Fruit fly (Drosophila melanogaster) whole organism, embryonic: Measurements from ENCODE around the gene Sirup.
A peak's percentile ranks its signal among the peaks of the same experiment; 100 is the strongest.

Experiments
- ATbp ChIP-seq: fragments of 200-800 bp; sonication (Bioruptor generic); optimal IDR thresholded peaks from 2 replicates; lab custom pipeline; 2017; ENCODE audit warnings: missing biosample characterization, mild to moderate bottlenecking, missing genetic modification characterization, missing genetic modification reagents
- Abd-B ChIP-seq: fragments of 200-800 bp; sonication (Bioruptor generic); optimal IDR thresholded peaks from 2 replicates; lab custom pipeline; 2018; ENCODE audit warnings: missing biosample characterization, mild to moderate bottlenecking, missing genetic modification characterization, moderate library complexity
- B-H2 ChIP-seq: fragments of 200-800 bp; sonication (Bioruptor generic); optimal IDR thresholded peaks from 2 replicates; lab custom pipeline; 2018; ENCODE audit warnings: missing biosample characterization, mild to moderate bottlenecking, missing genetic modification characterization
- BtbVII ChIP-seq: fragments of 200-800 bp; sonication (Bioruptor generic); optimal IDR thresholded peaks from 3 replicates; lab custom pipeline; 2017; ENCODE audit warnings: missing biosample characterization, mild to moderate bottlenecking, missing genetic modification characterization
- CG10654 ChIP-seq: fragments of 200-800 bp; sonication (Bioruptor generic); optimal IDR thresholded peaks from 2 replicates; lab custom pipeline; 2016; ENCODE audit warnings: missing biosample characterization, missing genetic modification characterization
- CG12071 ChIP-seq: fragments of 200-800 bp; sonication (Bioruptor generic); optimal IDR thresholded peaks from 3 replicates; lab custom pipeline; 2018; ENCODE audit warnings: missing biosample characterization, mild to moderate bottlenecking, missing genetic modification characterization
- CG12219 ChIP-seq: fragments of 200-800 bp; sonication (Bioruptor generic); optimal IDR thresholded peaks from 3 replicates; lab custom pipeline; 2018; ENCODE audit warnings: missing biosample characterization, mild to moderate bottlenecking, missing genetic modification characterization
- CG12236 ChIP-seq: fragments of 200-800 bp; sonication (Bioruptor generic); optimal IDR thresholded peaks from 2 replicates; lab custom pipeline; 2016; ENCODE audit warnings: missing biosample characterization, missing genetic modification characterization
- CG1233 ChIP-seq: fragments of 200-800 bp; sonication (Bioruptor generic); optimal IDR thresholded peaks from 4 replicates; lab custom pipeline; 2018; ENCODE audit warnings: missing biosample characterization, mild to moderate bottlenecking, missing genetic modification characterization
- CG12942 ChIP-seq: fragments of 200-800 bp; sonication (Bioruptor generic); optimal IDR thresholded peaks from 3 replicates; lab custom pipeline; 2016; ENCODE audit warnings: missing biosample characterization, missing genetic modification characterization
- CG13894 ChIP-seq: fragments of 200-800 bp; sonication (Bioruptor generic); optimal IDR thresholded peaks from 3 replicates; lab custom pipeline; 2018; ENCODE audit warnings: missing biosample characterization, mild to moderate bottlenecking, missing genetic modification characterization, moderate library complexity
- CG1602 ChIP-seq: fragments of 200-800 bp; sonication (Bioruptor generic); optimal IDR thresholded peaks from 3 replicates; lab custom pipeline; 2016; ENCODE audit warnings: missing biosample characterization, missing genetic modification characterization
- CG17361 ChIP-seq: fragments of 200-800 bp; sonication (Bioruptor generic); IDR thresholded peaks from 3 replicates; pipeline ENCODE4 v1.3.6; 2022; ENCODE audit warnings: missing biosample characterization, missing genetic modification characterization
- CG17612 ChIP-seq: fragments of 200-800 bp; sonication (Bioruptor generic); IDR thresholded peaks from 2 replicates; pipeline ENCODE4 v1.3.6; 2022; ENCODE audit warnings: missing biosample characterization, missing genetic modification characterization
- CG2120 ChIP-seq: fragments of 200-800 bp; sonication (Bioruptor generic); optimal IDR thresholded peaks from 3 replicates; lab custom pipeline; 2016; ENCODE audit warnings: missing biosample characterization, missing genetic modification characterization
- CG2129 ChIP-seq: fragments of 200-800 bp; sonication (Bioruptor generic); IDR thresholded peaks from 2 replicates; pipeline ENCODE4 v1.3.6; 2022; ENCODE audit warnings: missing biosample characterization, missing genetic modification characterization; ENCODE audit not compliant: partially characterized antibody
- CG34422 ChIP-seq: fragments of 200-800 bp; sonication (Bioruptor generic); IDR thresholded peaks from 3 replicates; pipeline ENCODE4 v1.3.6; 2022; ENCODE audit warnings: missing biosample characterization, missing genetic modification characterization
- CG5245 ChIP-seq: fragments of 200-800 bp; sonication (Bioruptor generic); optimal IDR thresholded peaks from 3 replicates; lab custom pipeline; 2016; ENCODE audit warnings: missing biosample characterization, missing genetic modification characterization
- CG7372 ChIP-seq: fragments of 200-800 bp; sonication (Bioruptor generic); IDR thresholded peaks from 2 replicates; pipeline ENCODE4 v1.3.6; 2022; ENCODE audit warnings: missing biosample characterization, missing genetic modification characterization
- CG7556 ChIP-seq: fragments of 200-800 bp; sonication (Bioruptor generic); optimal IDR thresholded peaks from 2 replicates; lab custom pipeline; 2017; ENCODE audit warnings: missing biosample characterization, mild to moderate bottlenecking, missing genetic modification characterization
- CG8290 ChIP-seq, 3 experiments: fragments of 200-800 bp; sonication (Bioruptor generic); optimal IDR thresholded peaks; 2 replicates each; lab custom pipeline; 2016 to 2019; ENCODE audit warnings: missing biosample characterization in 3 of 3, missing genetic modification characterization in 3 of 3, mild to moderate bottlenecking in 2 of 3, moderate library complexity in 1 of 3
- CG9932 ChIP-seq: fragments of 200-800 bp; sonication (Bioruptor generic); IDR thresholded peaks from 2 replicates; pipeline ENCODE4 v1.3.6; 2022; ENCODE audit warnings: missing biosample characterization, missing genetic modification characterization
- Dip2 ChIP-seq: fragments of 200-800 bp; sonication (Bioruptor generic); IDR thresholded peaks from 2 replicates; pipeline ENCODE4 v1.3.6; 2022; ENCODE audit warnings: missing biosample characterization, missing genetic modification characterization
- Dref ChIP-seq: fragments of 200-800 bp; sonication (Bioruptor generic); IDR thresholded peaks from 2 replicates; pipeline ENCODE4 v1.3.6; 2022; ENCODE audit warnings: missing biosample characterization, missing genetic modification characterization
- Fer3 ChIP-seq: fragments of 200-800 bp; sonication (Bioruptor generic); optimal IDR thresholded peaks from 2 replicates; lab custom pipeline; 2018; ENCODE audit warnings: missing biosample characterization, mild to moderate bottlenecking, missing genetic modification characterization, moderate library complexity
- Hand ChIP-seq: fragments of 200-800 bp; sonication (Bioruptor generic); optimal IDR thresholded peaks from 2 replicates; lab custom pipeline; 2017; ENCODE audit warnings: mild to moderate bottlenecking, missing biosample characterization, missing genetic modification reagents, missing genetic modification characterization
- Hr51 ChIP-seq, 2 experiments: fragments of 200-800 bp; sonication (Bioruptor generic); optimal IDR thresholded peaks; 2 replicates in 1 of 2; 3 replicates in 1 of 2; lab custom pipeline; 2016 to 2018; ENCODE audit warnings: missing biosample characterization in 2 of 2, missing genetic modification characterization in 2 of 2, mild to moderate bottlenecking in 1 of 2, moderate library complexity in 1 of 2
- Kr ChIP-seq: fragments of 200-800 bp; sonication (Bioruptor generic); optimal IDR thresholded peaks from 2 replicates; lab custom pipeline; 2017; ENCODE audit warnings: missing biosample characterization, mild to moderate bottlenecking, missing genetic modification characterization
- Mad ChIP-seq: fragments of 200-800 bp; sonication (Bioruptor generic); optimal IDR thresholded peaks from 2 replicates; lab custom pipeline; 2016; ENCODE audit warnings: missing biosample characterization, missing genetic modification characterization
- Max ChIP-seq: fragments of 200-800 bp; sonication (Bioruptor generic); optimal IDR thresholded peaks from 2 replicates; lab custom pipeline; 2016; ENCODE audit warnings: missing biosample characterization, mild to moderate bottlenecking, missing genetic modification characterization
- Myb ChIP-seq: fragments of 200-800 bp; sonication (Bioruptor generic); optimal IDR thresholded peaks from 2 replicates; lab custom pipeline; 2016; ENCODE audit warnings: missing biosample characterization, missing genetic modification characterization
- NFAT ChIP-seq: fragments of 200-800 bp; sonication (Bioruptor generic); IDR thresholded peaks from 2 replicates; pipeline ENCODE4 v1.3.6; 2022; ENCODE audit warnings: missing biosample characterization, missing genetic modification characterization
- Rfx ChIP-seq: fragments of 200-800 bp; sonication (Bioruptor generic); IDR thresholded peaks from 2 replicates; pipeline ENCODE4 v1.3.6; 2022; ENCODE audit warnings: missing biosample characterization, missing genetic modification characterization
- Sin3A ChIP-seq: fragments of >200 bp; optimal IDR thresholded peaks from 2 replicates; lab custom pipeline; 2018
- ara ChIP-seq: fragments of 200-800 bp; sonication (Bioruptor generic); IDR thresholded peaks from 2 replicates; pipeline ENCODE4 v1.3.6; 2022; ENCODE audit warnings: missing biosample characterization, missing genetic modification characterization
- btn ChIP-seq: fragments of 200-800 bp; sonication (Bioruptor generic); optimal IDR thresholded peaks from 2 replicates; lab custom pipeline; 2016; ENCODE audit warnings: missing biosample characterization, missing genetic modification characterization
- crol ChIP-seq: fragments of 200-800 bp; sonication (Bioruptor generic); IDR thresholded peaks from 2 replicates; pipeline ENCODE4 v1.3.6; 2022; ENCODE audit warnings: missing biosample characterization, missing genetic modification characterization
- ewg ChIP-seq: fragments of 200-800 bp; sonication (Bioruptor generic); optimal IDR thresholded peaks from 3 replicates; lab custom pipeline; 2017; ENCODE audit warnings: mild to moderate bottlenecking, missing biosample characterization, missing genetic modification reagents, missing genetic modification characterization
- exex ChIP-seq: fragments of 200-800 bp; sonication (Bioruptor generic); optimal IDR thresholded peaks from 4 replicates; lab custom pipeline; 2018; ENCODE audit warnings: missing biosample characterization, mild to moderate bottlenecking, missing genetic modification characterization, moderate library complexity
- fd3F ChIP-seq: fragments of 200-800 bp; sonication (Bioruptor generic); optimal IDR thresholded peaks from 2 replicates; lab custom pipeline; 2018; ENCODE audit warnings: missing biosample characterization, mild to moderate bottlenecking, missing genetic modification characterization, moderate library complexity
- ftz-f1 ChIP-seq: fragments of 200-800 bp; sonication (Bioruptor generic); optimal IDR thresholded peaks from 2 replicates; lab custom pipeline; 2016; ENCODE audit warnings: missing biosample characterization, missing genetic modification characterization
- jing ChIP-seq: fragments of 200-800 bp; sonication (Bioruptor generic); optimal IDR thresholded peaks from 2 replicates; lab custom pipeline; 2018; ENCODE audit warnings: missing biosample characterization, mild to moderate bottlenecking, missing genetic modification characterization
- onecut ChIP-seq: fragments of 200-800 bp; sonication (Bioruptor generic); IDR thresholded peaks from 2 replicates; pipeline ENCODE4 v1.3.6; 2022; ENCODE audit warnings: missing biosample characterization, missing genetic modification characterization
- pan ChIP-seq, 4 experiments: fragments of >200 bp in 3 of 4; fragments of 200-800 bp in 1 of 4; sonication (Bioruptor generic) in 1 of 4; optimal IDR thresholded peaks in 3 of 4; IDR thresholded peaks in 1 of 4; 2 replicates each; pipeline versions ENCODE4 v1.3.6 to Lab custom; 2017 to 2022; ENCODE audit warnings: missing biosample characterization in 2 of 4, missing genetic modification characterization in 2 of 4, mixed read lengths in 1 of 4
- run ChIP-seq: fragments of 200-800 bp; sonication (Bioruptor generic); optimal IDR thresholded peaks from 3 replicates; lab custom pipeline; 2018; ENCODE audit warnings: missing biosample characterization, mild to moderate bottlenecking, missing genetic modification characterization
- sisA ChIP-seq: fragments of 200-800 bp; sonication (Bioruptor generic); IDR thresholded peaks from 2 replicates; pipeline ENCODE4 v1.3.6; 2022; ENCODE audit warnings: missing biosample characterization, missing genetic modification characterization
- slbo ChIP-seq: fragments of 200-800 bp; sonication (Bioruptor generic); IDR thresholded peaks from 2 replicates; pipeline ENCODE4 v1.3.6; 2022; ENCODE audit warnings: missing biosample characterization, missing genetic modification characterization
- sr ChIP-seq: fragments of 200-800 bp; sonication (Bioruptor generic); IDR thresholded peaks from 3 replicates; pipeline ENCODE4 v1.3.6; 2022; ENCODE audit warnings: missing biosample characterization, missing genetic modification characterization
- stc ChIP-seq: fragments of 200-800 bp; sonication (Bioruptor generic); IDR thresholded peaks from 2 replicates; pipeline ENCODE4 v1.3.6; 2022; ENCODE audit warnings: missing biosample characterization, missing genetic modification characterization
- trh ChIP-seq: fragments of 200-800 bp; sonication (Bioruptor generic); optimal IDR thresholded peaks from 2 replicates; lab custom pipeline; 2016; ENCODE audit warnings: missing biosample characterization, missing genetic modification characterization
- vvl ChIP-seq: fragments of 200-800 bp; sonication (Bioruptor generic); IDR thresholded peaks from 2 replicates; pipeline ENCODE4 v1.3.6; 2022; ENCODE audit warnings: missing biosample characterization, missing genetic modification characterization
- zf30C ChIP-seq: fragments of 200-800 bp; sonication (Bioruptor generic); optimal IDR thresholded peaks from 3 replicates; lab custom pipeline; 2018; ENCODE audit warnings: missing biosample characterization, mild to moderate bottlenecking, missing genetic modification characterization

The Sirup gene

DNA sequence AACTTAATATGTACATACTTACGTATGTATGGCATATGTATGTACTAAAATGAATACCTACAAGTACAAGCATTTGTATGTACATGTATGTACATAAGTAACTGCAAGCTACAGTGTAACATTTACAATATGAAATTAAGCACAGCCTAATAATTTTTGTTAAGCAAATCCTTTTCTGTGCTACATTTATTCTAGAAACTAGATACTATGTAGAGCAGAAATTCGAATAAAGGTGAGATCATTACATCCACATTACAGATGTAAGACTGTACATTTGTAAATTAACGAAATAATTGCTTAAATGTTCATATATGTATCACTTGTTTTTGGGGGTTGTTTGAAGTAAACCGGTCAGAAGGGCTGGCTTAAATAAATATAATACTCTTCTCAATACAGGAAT, 6.7 kb upstream of the Sirup start (continued):
- no peak for TF ChIP-seq CG34422
- no peak for TF ChIP-seq Max (GFP tag; lab: Kevin White, UChicago)
- TF ChIP-seq CG2120: peak; percentile 57
- TF ChIP-seq CG8290 (GFP tag; optimal IDR thresholded peaks at IDR 0.05; lab: Kevin White, UChicago): no peak
- TF ChIP-seq CG8290 (tag; optimal IDR thresholded peaks at IDR 0.05; lab: Kevin White, UChicago): peak in 1 of 2 experiments; percentile 11
- TF ChIP-seq Hr51 (GFP tag; optimal IDR thresholded peaks at IDR 0.05; lab: Kevin White, UChicago): peak in 1 of 2 experiments; percentile 38
- TF ChIP-seq CG5245: no peak
- no peak for TF ChIP-seq zf30C (GFP tag; lab: Kevin White, UChicago)
- peak; percentile 9 for TF ChIP-seq CG12219 (GFP tag; lab: Kevin White, UChicago)
- TF ChIP-seq ATbp (GFP tag; lab: Kevin White, UChicago): no peak
- TF ChIP-seq CG9932 (GFP tag; lab: Robert Waterston, UW): peak; percentile 15; the same call in 1 of the 2 replicates
- TF ChIP-seq CG7372 (GFP tag; lab: Robert Waterston, UW): no peak
- TF ChIP-seq NFAT (GFP tag; lab: Robert Waterston, UW): no peak
- no peak for TF ChIP-seq ftz-f1
- TF ChIP-seq Fer3 (tag; lab: Kevin White, UChicago): peak; percentile 40
- no peak for TF ChIP-seq sr (GFP tag; lab: Robert Waterston, UW)
- TF ChIP-seq Dref (GFP tag; lab: Robert Waterston, UW): no peak
- no peak for TF ChIP-seq Mad (GFP tag; lab: Kevin White, UChicago)
- no peak for TF ChIP-seq pan (optimal IDR thresholded peaks at IDR 0.05; lab: Kevin White, UChicago)
- TF ChIP-seq pan (GFP tag; optimal IDR thresholded peaks at IDR 0.05 in 1 of 2, IDR thresholded peaks at IDR 0.05 in 1 of 2): peak in 1 of 2 experiments; percentile 42
- TF ChIP-seq CG12236 (GFP tag; lab: Kevin White, UChicago): no peak
- TF ChIP-seq CG2129 (GFP tag; lab: Robert Waterston, UW): no peak
- no peak for TF ChIP-seq Abd-B (GFP tag; lab: Kevin White, UChicago)
- TF ChIP-seq vvl: peak; percentile 14; the same call in 1 of the 2 replicates
- TF ChIP-seq stc (GFP tag; lab: Robert Waterston, UW): no peak
- TF ChIP-seq run (tag; lab: Kevin White, UChicago): no peak
- no peak for TF ChIP-seq B-H2 (GFP tag; lab: Kevin White, UChicago)
- peak; percentile 7 for TF ChIP-seq Hand (GFP tag; lab: Kevin White, UChicago)
- peak; percentile 55; the same call in 1 of the 2 replicates for TF ChIP-seq slbo (GFP tag; lab: Robert Waterston, UW)
- TF ChIP-seq CG17361 (GFP tag; lab: Robert Waterston, UW): 0 out of 3 replicates have a peak, but pooled peaks have one; percentile 28
- peak; percentile 3 for TF ChIP-seq CG7556

DNA sequence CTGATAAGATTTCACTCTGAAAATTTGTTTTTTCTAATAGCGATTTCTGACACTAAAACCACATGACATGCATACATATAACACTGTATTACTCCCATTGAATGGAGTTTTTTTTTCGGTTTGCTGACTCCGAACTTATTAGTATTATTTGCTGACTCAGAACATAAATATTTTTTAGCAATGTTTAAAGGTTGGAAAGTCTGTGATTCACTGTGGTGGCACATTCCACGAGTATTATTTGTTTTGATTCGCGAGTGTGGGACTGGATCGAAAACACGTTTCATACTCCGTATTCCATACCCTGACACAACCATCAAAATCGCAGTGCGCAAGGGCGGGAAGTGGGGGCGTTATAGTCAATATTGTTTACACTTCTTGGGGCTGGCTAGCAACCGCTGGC, 6.0 kb upstream of the Sirup start:
- TF ChIP-seq Dip2 (GFP tag; lab: Robert Waterston, UW) (no peak), btn (GFP tag; lab: Kevin White, UChicago) (no peak), jing (GFP tag; lab: Kevin White, UChicago) (no peak), CG13894 (peak; percentile 21), CG10654 (GFP tag; lab: Kevin White, UChicago) (no peak), Myb (GFP tag; lab: Kevin White, UChicago) (no peak), CG17612 (GFP tag; lab: Robert Waterston, UW) (no peak), CG1602 (GFP tag; lab: Kevin White, UChicago) (no peak), ara (GFP tag; lab: Robert Waterston, UW) (no peak), fd3F (GFP tag; lab: Kevin White, UChicago) (no peak), onecut (GFP tag; lab: Robert Waterston, UW) (peak; percentile 30; the same call in 1 of the 2 replicates), sisA (GFP tag; lab: Robert Waterston, UW) (no peak), CG12942 (GFP tag; lab: Kevin White, UChicago) (no peak), Sin3A (lab: Kevin White, UChicago) (no peak), CG12071 (GFP tag; lab: Kevin White, UChicago) (no peak), Kr (GFP tag; lab: Kevin White, UChicago) (no peak), crol (GFP tag; lab: Robert Waterston, UW) (no peak), exex (tag; lab: Kevin White, UChicago) (no peak), BtbVII (GFP tag; lab: Kevin White, UChicago) (no peak), ewg (GFP tag; lab: Kevin White, UChicago) (peak; percentile 30), Rfx (GFP tag; lab: Robert Waterston, UW) (0 out of 2 replicates have a peak, but pooled peaks have one; percentile 33), CG1233 (GFP tag; lab: Kevin White, UChicago) (no peak), trh (no peak)
